Fruit fly (Drosophila melanogaster): ENCODE measurements around the gene w.

Gene w

DNA sequence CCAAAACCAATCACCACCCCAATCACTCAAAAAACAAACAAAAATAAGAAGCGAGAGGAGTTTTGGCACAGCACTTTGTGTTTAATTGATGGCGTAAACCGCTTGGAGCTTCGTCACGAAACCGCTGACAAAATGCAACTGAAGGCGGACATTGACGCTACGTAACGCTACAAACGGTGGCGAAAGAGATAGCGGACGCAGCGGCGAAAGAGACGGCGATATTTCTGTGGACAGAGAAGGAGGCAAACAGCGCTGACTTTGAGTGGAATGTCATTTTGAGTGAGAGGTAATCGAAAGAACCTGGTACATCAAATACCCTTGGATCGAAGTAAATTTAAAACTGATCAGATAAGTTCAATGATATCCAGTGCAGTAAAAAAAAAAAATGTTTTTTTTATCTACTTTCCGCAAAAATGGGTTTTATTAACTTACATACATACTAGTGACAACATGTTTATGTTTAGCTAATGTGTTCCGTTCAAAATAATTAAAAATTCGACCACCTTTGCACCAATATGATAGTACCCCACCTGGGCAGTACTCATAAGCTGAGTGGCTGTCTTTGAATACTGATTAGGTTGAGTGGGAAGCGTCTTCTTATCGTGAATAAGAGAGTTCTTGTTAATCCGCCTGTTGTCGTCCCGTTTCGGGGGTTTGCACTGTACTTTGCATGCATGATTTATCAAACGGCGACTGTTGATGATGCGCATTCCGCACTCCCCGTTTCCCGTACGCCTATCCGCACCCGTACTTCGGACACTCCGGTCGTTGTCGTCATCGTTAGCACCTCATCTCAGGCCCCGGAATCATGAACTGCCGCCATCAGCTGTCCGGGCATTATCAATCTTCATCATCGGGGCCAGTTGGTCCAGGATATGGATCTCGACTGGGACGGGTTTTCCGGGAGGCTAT, at the start of gene w:
TSS of gene w (minus strand) at position 122 of the 912 bp plus-strand sequence.
- TF ChIP-seq CG10669 (GFP tag; optimal IDR thresholded peaks at IDR 0.05) (no peak), CG6808 (GFP tag; optimal IDR thresholded peaks at IDR 0.05) (peak; percentile 30), Eip78C (GFP tag) (peak; percentile 73), CG6163 (GFP tag; IDR thresholded peaks at IDR 0.05) (0 out of 3 replicates have a peak, but pooled peaks have one; percentile 16), CG3919 (GFP tag; optimal IDR thresholded peaks at IDR 0.05) (peak; percentile 31), OdsH (GFP tag; optimal IDR thresholded peaks at IDR 0.05) (no peak), Hr4 (GFP tag; optimal IDR thresholded peaks at IDR 0.05) (no peak), pdm3 (GFP tag; optimal IDR thresholded peaks at IDR 0.05) (no peak), CG6276 (GFP tag; optimal IDR thresholded peaks at IDR 0.05) (peak; percentile 47), CG6854 (GFP tag; optimal IDR thresholded peaks at IDR 0.05) (peak; percentile 10), fkh (GFP tag; optimal IDR thresholded peaks at IDR 0.05) (no peak), Blimp-1 (GFP tag; optimal IDR thresholded peaks at IDR 0.05) (peak; percentile 9), CG16779 (tag; optimal IDR thresholded peaks at IDR 0.05) (no peak), CG8319 (GFP tag; optimal IDR thresholded peaks at IDR 0.05) (peak; percentile 8), cyc (GFP tag; optimal IDR thresholded peaks at IDR 0.05) (peak; percentile 51), CG1621 (tag; optimal IDR thresholded peaks at IDR 0.05) (no peak), CG6792 (GFP tag; optimal IDR thresholded peaks at IDR 0.05) (no peak), Ets96B (tag; optimal IDR thresholded peaks at IDR 0.05) (peak; percentile 40), CG10631 (GFP tag; optimal IDR thresholded peaks at IDR 0.05) (no peak), Eip93F (GFP tag; optimal IDR thresholded peaks at IDR 0.05) (no peak), vri (GFP tag; optimal IDR thresholded peaks at IDR 0.05) (no peak), Hr39 (GFP tag; optimal IDR thresholded peaks at IDR 0.05) (no peak), net (GFP tag; optimal IDR thresholded peaks at IDR 0.05) (no peak), fd85E (GFP tag; optimal IDR thresholded peaks at IDR 0.05) (no peak), svp (GFP tag) (peak; percentile 80), Smox (GFP tag; optimal IDR thresholded peaks at IDR 0.05) (no peak), eg (GFP tag; IDR thresholded peaks at IDR 0.05) (no peak), lz (GFP tag; optimal IDR thresholded peaks at IDR 0.05) (no peak), salr (GFP tag; optimal IDR thresholded peaks at IDR 0.05) (no peak), CG11762 (GFP tag; optimal IDR thresholded peaks at IDR 0.05; ENCODE audit: insufficient read depth) (peak; percentile 27), CG8119 (GFP tag; IDR thresholded peaks at IDR 0.05) (no peak), fd59A (GFP tag; optimal IDR thresholded peaks at IDR 0.05) (no peak), topi (GFP tag; optimal IDR thresholded peaks at IDR 0.05) (peak; percentile 75)

DNA sequence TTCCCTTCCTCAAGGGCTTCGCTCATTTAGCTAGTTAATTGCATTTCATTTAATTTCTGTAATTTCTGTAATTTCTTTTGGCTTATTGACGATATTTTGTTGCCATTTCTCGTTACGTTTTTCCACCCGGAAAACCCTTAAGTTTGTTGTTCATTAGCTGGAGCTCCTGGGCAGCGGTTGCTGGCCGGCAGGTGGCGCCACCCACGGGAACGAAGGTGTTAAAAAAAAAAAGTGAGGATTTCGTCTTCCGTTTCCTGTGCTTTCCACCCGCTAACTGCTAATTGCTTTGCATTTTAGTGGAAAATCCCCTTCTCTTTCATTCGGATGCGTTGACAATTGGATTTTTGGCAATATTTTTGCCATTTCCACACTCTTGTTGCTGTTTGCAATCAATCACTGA, 18.2 kb upstream of the w start:
- TF ChIP-seq cyc (GFP tag; optimal IDR thresholded peaks at IDR 0.05), result no peak
- TF ChIP-seq CG8319 (GFP tag; optimal IDR thresholded peaks at IDR 0.05), result no peak
- no peak for TF ChIP-seq svp (GFP tag)
- TF ChIP-seq Eip93F (GFP tag; optimal IDR thresholded peaks at IDR 0.05), result no peak
- no peak for TF ChIP-seq Smox (GFP tag; optimal IDR thresholded peaks at IDR 0.05)
- TF ChIP-seq ss (GFP tag; optimal IDR thresholded peaks at IDR 0.05), result no peak
- TF ChIP-seq CG6808 (GFP tag; optimal IDR thresholded peaks at IDR 0.05), result no peak
- TF ChIP-seq CG3919 (GFP tag; optimal IDR thresholded peaks at IDR 0.05), result no peak
- no peak for TF ChIP-seq topi (GFP tag; optimal IDR thresholded peaks at IDR 0.05)
- TF ChIP-seq Hr39 (GFP tag; optimal IDR thresholded peaks at IDR 0.05), result no peak
- TF ChIP-seq acj6 (GFP tag; optimal IDR thresholded peaks at IDR 0.05), result no peak
- TF ChIP-seq CG8632 (GFP tag; optimal IDR thresholded peaks at IDR 0.05), result no peak
- TF ChIP-seq Hr4 (GFP tag; optimal IDR thresholded peaks at IDR 0.05), result no peak
- TF ChIP-seq CG11294 (GFP tag; IDR thresholded peaks at IDR 0.05), result no peak
- no peak for TF ChIP-seq CG3032 (tag; optimal IDR thresholded peaks at IDR 0.05)
- no peak for TF ChIP-seq CG31627 (GFP tag; optimal IDR thresholded peaks at IDR 0.05)
- TF ChIP-seq CG1621 (tag; optimal IDR thresholded peaks at IDR 0.05), result no peak

Measured in whole organism, prepupa.